Fruit fly (Drosophila melanogaster): ENCODE results near the gene CG32191.
A peak's percentile ranks its signal among the peaks of the same experiment; 100 is the strongest.

The CG32191 gene

DNA sequence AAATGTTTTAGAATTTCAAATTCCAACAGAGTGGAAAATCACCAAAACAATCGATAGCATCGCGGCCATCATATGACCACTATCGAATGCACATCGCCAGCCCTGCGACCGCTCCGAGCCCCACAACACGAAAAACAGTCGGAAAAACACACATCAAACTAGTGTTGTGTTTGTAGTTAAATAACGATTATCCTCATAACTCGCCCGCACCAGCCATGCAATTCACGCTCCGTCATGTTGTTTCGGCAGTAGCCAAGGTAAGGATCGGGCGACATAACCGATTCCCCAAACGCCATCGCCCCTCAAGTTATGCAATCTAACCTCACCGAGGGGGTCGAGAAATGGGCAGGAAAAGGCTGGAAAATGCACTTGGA, 38.0 kb upstream of the CG32191 start (continued):
- no peak for TF ChIP-seq CG6813 (GFP tag; optimal IDR thresholded peaks at IDR 0.05)
- TF ChIP-seq trem (tag; optimal IDR thresholded peaks at IDR 0.05) = no peak
- no peak for TF ChIP-seq Sry-β (GFP tag; optimal IDR thresholded peaks at IDR 0.05)
- no peak for TF ChIP-seq schlank (tag; optimal IDR thresholded peaks at IDR 0.05)
- TF ChIP-seq CG32532 (GFP tag; IDR thresholded peaks at IDR 0.05) = peak; percentile 32
- peak; percentile 57; the same call in 1 of the 2 replicates for TF ChIP-seq slbo (GFP tag; IDR thresholded peaks at IDR 0.05)
- no peak for TF ChIP-seq nom (GFP tag; optimal IDR thresholded peaks at IDR 0.05)
- no peak for TF ChIP-seq Sox100B (GFP tag; optimal IDR thresholded peaks at IDR 0.05)
- TF ChIP-seq Gsc (GFP tag; IDR thresholded peaks at IDR 0.05) = no peak
- peak; percentile 60 for TF ChIP-seq sna (GFP tag; IDR thresholded peaks at IDR 0.05; ENCODE audit: partially characterized antibody)
- no peak for TF ChIP-seq CG4707 (GFP tag; optimal IDR thresholded peaks at IDR 0.05)
- no peak for TF ChIP-seq h (optimal IDR thresholded peaks at IDR 0.05)
- no peak for TF ChIP-seq CG2120 (GFP tag; optimal IDR thresholded peaks at IDR 0.05)
- TF ChIP-seq tna (GFP tag; IDR thresholded peaks at IDR 0.05; ENCODE audit: partially characterized antibody) = peak; percentile 72
- TF ChIP-seq MESR4 (GFP tag; optimal IDR thresholded peaks at IDR 0.05) = peak; percentile 95
- TF ChIP-seq B-H2 (GFP tag; optimal IDR thresholded peaks at IDR 0.05) = no peak
- no peak for TF ChIP-seq Fer2 (tag; optimal IDR thresholded peaks at IDR 0.05)
- no peak for TF ChIP-seq Poxn (GFP tag; IDR thresholded peaks at IDR 0.05)
- TF ChIP-seq Elba2 (GFP tag; optimal IDR thresholded peaks at IDR 0.05) = no peak
- no peak for TF ChIP-seq sens-2 (GFP tag; IDR thresholded peaks at IDR 0.05)
- TF ChIP-seq ftz-f1 (GFP tag; optimal IDR thresholded peaks at IDR 0.05) = peak; percentile 75
- TF ChIP-seq CG31224 (GFP tag; IDR thresholded peaks at IDR 0.05) = no peak
- no peak for TF ChIP-seq jigr1 (GFP tag; IDR thresholded peaks at IDR 0.05)
- no peak for TF ChIP-seq Abd-B (GFP tag; optimal IDR thresholded peaks at IDR 0.05)
- TF ChIP-seq Side (GFP tag; optimal IDR thresholded peaks at IDR 0.05) = no peak
- TF ChIP-seq Dbx (GFP tag; IDR thresholded peaks at IDR 0.05) = peak; percentile 6; the same call in 1 of the 3 replicates
- no peak for TF ChIP-seq gce (GFP tag; IDR thresholded peaks at IDR 0.05)
- no peak for TF ChIP-seq rib (GFP tag; IDR thresholded peaks at IDR 0.05)
- peak; percentile 38; the same call in 1 of the 4 replicates for TF ChIP-seq Gug (GFP tag; IDR thresholded peaks at IDR 0.05)
- no peak for TF ChIP-seq ab (GFP tag; optimal IDR thresholded peaks at IDR 0.05)
- TF ChIP-seq Atf-2 (GFP tag; optimal IDR thresholded peaks at IDR 0.05) = no peak
- TF ChIP-seq Aef1 (GFP tag; IDR thresholded peaks at IDR 0.05) = no peak
- no peak for TF ChIP-seq CG4282 (GFP tag; optimal IDR thresholded peaks at IDR 0.05)
- TF ChIP-seq CG34224 (GFP tag; IDR thresholded peaks at IDR 0.05; ENCODE audit: partially characterized antibody) = peak; percentile 68
- TF ChIP-seq dati (GFP tag; IDR thresholded peaks at IDR 0.05) = no peak
- TF ChIP-seq Sox102F (GFP tag; optimal IDR thresholded peaks at IDR 0.05) = no peak
- no peak for TF ChIP-seq CG4424 (GFP tag; optimal IDR thresholded peaks at IDR 0.05)
- no peak for TF ChIP-seq CG3163 (GFP tag; optimal IDR thresholded peaks at IDR 0.05)
- TF ChIP-seq nmo (GFP tag; optimal IDR thresholded peaks at IDR 0.05) = no peak
- no peak for TF ChIP-seq CG7357 (GFP tag; IDR thresholded peaks at IDR 0.05)
- no peak for TF ChIP-seq Ets97D (GFP tag; optimal IDR thresholded peaks at IDR 0.05)
- TF ChIP-seq CG9609 (GFP tag; optimal IDR thresholded peaks at IDR 0.05) = no peak
- TF ChIP-seq CG12071 (GFP tag; optimal IDR thresholded peaks at IDR 0.05) = no peak
- TF ChIP-seq az2 (GFP tag; optimal IDR thresholded peaks at IDR 0.05) = no peak
- TF ChIP-seq tio (GFP tag; optimal IDR thresholded peaks at IDR 0.05) = no peak
- no peak for TF ChIP-seq CG9437 (GFP tag; optimal IDR thresholded peaks at IDR 0.05)
- no peak for TF ChIP-seq CG17359 (tag; optimal IDR thresholded peaks at IDR 0.05)
- TF ChIP-seq CG18262 (tag; optimal IDR thresholded peaks at IDR 0.05) = no peak
- no peak for TF ChIP-seq CG3407 (GFP tag; optimal IDR thresholded peaks at IDR 0.05)
- TF ChIP-seq CG6654 (GFP tag; optimal IDR thresholded peaks at IDR 0.05) = no peak
- TF ChIP-seq Ets65A (GFP tag) = no peak
- no peak for TF ChIP-seq CG10462 (GFP tag; optimal IDR thresholded peaks at IDR 0.05)
- no peak for TF ChIP-seq vfl (GFP tag; optimal IDR thresholded peaks at IDR 0.05)

Measured in whole organism, embryonic.